Worm (Caenorhabditis elegans): ENCODE data around the gene nep-25.

The nep-25 gene

ce11 chrII:5820282-5820762, 21.7 kb upstream of the nep-25 start, which contains the start of gene ehs-1:
TSS of gene ehs-1 (plus strand) at chrII:5820712.
- TF ChIP-seq B0310.2 (tag; optimal IDR thresholded peaks at IDR 0.05) (no peak), hmbx-1 (tag; optimal IDR thresholded peaks at IDR 0.05) (no peak), pes-1 (GFP tag; IDR thresholded peaks at IDR 0.05) (no peak), tra-4 (tag; optimal IDR thresholded peaks at IDR 0.05) (no peak), ceh-13 (GFP tag; optimal IDR thresholded peaks at IDR 0.05) (no peak), ets-7 (tag; optimal IDR thresholded peaks at IDR 0.05) (no peak)

- TF ChIP-seq flt-1 (GFP tag; IDR thresholded peaks at IDR 0.05) (no peak), hnd-1 (tag; optimal IDR thresholded peaks at IDR 0.05) (no peak), tbx-11 (GFP tag; IDR thresholded peaks at IDR 0.05) (no peak), F13C5.2 (tag; optimal IDR thresholded peaks at IDR 0.05) (no peak), ceh-13 (GFP tag; optimal IDR thresholded peaks at IDR 0.05) (no peak), hmg-4 (GFP tag; optimal IDR thresholded peaks at IDR 0.05) (no peak), B0310.2 (tag; optimal IDR thresholded peaks at IDR 0.05) (no peak), tra-4 (tag; optimal IDR thresholded peaks at IDR 0.05) (no peak), ceh-36 (tag; optimal IDR thresholded peaks at IDR 0.05) (no peak), pes-1 (GFP tag; IDR thresholded peaks at IDR 0.05) (no peak), aly-1 (tag; optimal IDR thresholded peaks at IDR 0.05) (no peak)
These were observed 14.7 kb upstream of the nep-25 start, which contains the start of gene tbc-2 for ce11 chrII:5827364-5827763. TSS of gene tbc-2 (minus strand) at chrII:5827443.

ce11 chrII:5828486-5828885, 13.6 kb upstream of the nep-25 start, which contains the start of gene ZK1248.11:
TSS of gene ZK1248.11 (minus strand) at chrII:5828586.
- TF ChIP-seq sea-1 (GFP tag; conservative IDR thresholded peaks at IDR 0.05) (no peak), F13C5.2 (tag; optimal IDR thresholded peaks at IDR 0.05) (no peak), scrt-1 (GFP tag; IDR thresholded peaks at IDR 0.05) (no peak), tbx-37 (GFP tag; conservative IDR thresholded peaks at IDR 0.05) (no peak), hnd-1 (tag; optimal IDR thresholded peaks at IDR 0.05) (no peak), aly-1 (tag; optimal IDR thresholded peaks at IDR 0.05) (no peak), hmbx-1 (tag; optimal IDR thresholded peaks at IDR 0.05) (no peak), pes-1 (GFP tag; IDR thresholded peaks at IDR 0.05) (no peak), ceh-36 (tag; optimal IDR thresholded peaks at IDR 0.05) (no peak), flt-1 (GFP tag; IDR thresholded peaks at IDR 0.05) (no peak), B0310.2 (tag; optimal IDR thresholded peaks at IDR 0.05) (no peak), hmg-4 (GFP tag; optimal IDR thresholded peaks at IDR 0.05) (no peak), ceh-13 (GFP tag; optimal IDR thresholded peaks at IDR 0.05) (no peak), tra-4 (tag; optimal IDR thresholded peaks at IDR 0.05) (no peak), ama-1 (optimal IDR thresholded peaks at IDR 0.05) (no peak)

ce11 chrII:5829940-5830424, 12.1 kb upstream of the nep-25 start, which contains the start of gene col-74:
TSS of gene col-74 (plus strand) at chrII:5830374.
- TF ChIP-seq tra-4 (tag; optimal IDR thresholded peaks at IDR 0.05) (no peak), ets-7 (tag; optimal IDR thresholded peaks at IDR 0.05) (no peak), aly-1 (tag; optimal IDR thresholded peaks at IDR 0.05) (no peak), pes-1 (GFP tag; IDR thresholded peaks at IDR 0.05) (no peak), tbx-11 (GFP tag; IDR thresholded peaks at IDR 0.05) (no peak), hmbx-1 (tag; optimal IDR thresholded peaks at IDR 0.05) (no peak), B0310.2 (tag; optimal IDR thresholded peaks at IDR 0.05) (no peak), hnd-1 (tag; optimal IDR thresholded peaks at IDR 0.05) (no peak), ceh-13 (GFP tag; optimal IDR thresholded peaks at IDR 0.05) (no peak), F13C5.2 (tag; optimal IDR thresholded peaks at IDR 0.05) (no peak), ama-1 (optimal IDR thresholded peaks at IDR 0.05) (no peak)

ce11 chrII:5831373-5831772, 10.7 kb upstream of the nep-25 start:
- no peak for TF ChIP-seq tra-4 (tag; optimal IDR thresholded peaks at IDR 0.05)
- TF ChIP-seq tbx-37 (GFP tag; conservative IDR thresholded peaks at IDR 0.05) = no peak
- TF ChIP-seq pes-1 (GFP tag; IDR thresholded peaks at IDR 0.05) = no peak
- no peak for TF ChIP-seq sea-1 (GFP tag; conservative IDR thresholded peaks at IDR 0.05)
- no peak for TF ChIP-seq hmg-4 (GFP tag; optimal IDR thresholded peaks at IDR 0.05)
- TF ChIP-seq aly-1 (tag; optimal IDR thresholded peaks at IDR 0.05) = no peak
- TF ChIP-seq ceh-36 (tag; optimal IDR thresholded peaks at IDR 0.05) = no peak
- TF ChIP-seq ama-1 (optimal IDR thresholded peaks at IDR 0.05) = no peak
- TF ChIP-seq tbx-11 (GFP tag; IDR thresholded peaks at IDR 0.05) = no peak
- TF ChIP-seq hnd-1 (tag; optimal IDR thresholded peaks at IDR 0.05) = no peak
- TF ChIP-seq ets-7 (tag; optimal IDR thresholded peaks at IDR 0.05) = no peak
- TF ChIP-seq hmbx-1 (tag; optimal IDR thresholded peaks at IDR 0.05) = no peak
- no peak for TF ChIP-seq F13C5.2 (tag; optimal IDR thresholded peaks at IDR 0.05)
- TF ChIP-seq flt-1 (GFP tag; IDR thresholded peaks at IDR 0.05) = no peak
- TF ChIP-seq ceh-13 (GFP tag; optimal IDR thresholded peaks at IDR 0.05) = no peak

ce11 chrII:5833136-5833535, 8.9 kb upstream of the nep-25 start, which contains the start of gene gtap-1:
TSS of gene gtap-1 (minus strand) at chrII:5833236.
- TF ChIP-seq hmg-4 (GFP tag; optimal IDR thresholded peaks at IDR 0.05) = no peak
- no peak for TF ChIP-seq aly-1 (tag; optimal IDR thresholded peaks at IDR 0.05)
- TF ChIP-seq ceh-13 (GFP tag; optimal IDR thresholded peaks at IDR 0.05) = no peak
- TF ChIP-seq tbx-37 (GFP tag; conservative IDR thresholded peaks at IDR 0.05) = no peak
- TF ChIP-seq tbx-11 (GFP tag; IDR thresholded peaks at IDR 0.05) = no peak
- TF ChIP-seq scrt-1 (GFP tag; IDR thresholded peaks at IDR 0.05) = no peak

- no peak for TF ChIP-seq aly-1 (tag; optimal IDR thresholded peaks at IDR 0.05)
- TF ChIP-seq hmg-4 (GFP tag; optimal IDR thresholded peaks at IDR 0.05) = no peak
- TF ChIP-seq ceh-36 (tag; optimal IDR thresholded peaks at IDR 0.05) = no peak
- no peak for TF ChIP-seq tbx-11 (GFP tag; IDR thresholded peaks at IDR 0.05)
- TF ChIP-seq ama-1 (optimal IDR thresholded peaks at IDR 0.05) = no peak
- no peak for TF ChIP-seq tra-4 (tag; optimal IDR thresholded peaks at IDR 0.05)
- TF ChIP-seq hnd-1 (tag; optimal IDR thresholded peaks at IDR 0.05) = no peak
- TF ChIP-seq B0310.2 (tag; optimal IDR thresholded peaks at IDR 0.05) = no peak
- no peak for TF ChIP-seq flt-1 (GFP tag; IDR thresholded peaks at IDR 0.05)
These were observed 6.9 kb upstream of the nep-25 start for ce11 chrII:5835146-5835545.
